Worm (Caenorhabditis elegans): ENCODE results near the gene cnc-4.

DNA sequence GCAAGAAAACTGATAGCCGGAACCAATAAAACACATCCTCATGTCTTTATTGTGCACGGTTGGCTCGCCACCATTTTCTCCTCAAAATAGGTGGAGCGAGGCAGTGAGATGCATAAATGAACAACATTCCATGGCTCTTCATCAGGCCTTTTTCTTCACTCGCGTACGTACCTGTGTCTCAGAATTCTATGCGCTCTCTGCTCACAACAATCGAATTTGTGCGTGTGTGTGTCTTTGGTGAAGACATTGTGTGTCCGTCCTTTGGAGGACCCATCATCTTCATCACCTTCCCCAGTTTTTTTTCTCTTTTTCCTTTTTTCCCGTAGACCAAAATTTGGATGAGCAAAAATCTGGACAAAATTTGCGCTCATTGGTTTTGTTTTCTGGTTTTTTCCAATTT is 24.7 kb upstream of the cnc-4 start:
- TF ChIP-seq nhr-25 (tag; optimal IDR thresholded peaks at IDR 0.05) (no peak), sem-4 (tag; optimal IDR thresholded peaks at IDR 0.05) (no peak), fos-1 (tag; optimal IDR thresholded peaks at IDR 0.05) (no peak)

Measured in whole organism, L2 larva.